Worm (Caenorhabditis elegans) whole organism, midembryonic: ENCODE measurements around the gene C24B9.3.

ENCODE experiments used
- T22C8.4 ChIP-seq: fragments of 200-800 bp; sonication (Bioruptor generic); IDR thresholded peaks from 2 replicates; pipeline ENCODE4 v1.3.6; 2022; ENCODE audit warnings: missing genetic modification characterization, missing compliant biosample characterization
- flt-1 ChIP-seq: fragments of 200-800 bp; sonication (Bioruptor generic); IDR thresholded peaks from 2 replicates; pipeline ENCODE4 v1.3.6; 2022; ENCODE audit warnings: missing genetic modification characterization, missing compliant biosample characterization
- klf-2 ChIP-seq: fragments of 200-800 bp; sonication (Bioruptor generic); conservative IDR thresholded peaks from 2 replicates; pipeline ENCODE4 v1.3.6; 2022; ENCODE audit warnings: missing genetic modification reagents, missing genetic modification characterization, missing compliant biosample characterization
- ztf-23 ChIP-seq: fragments of 200-800 bp; sonication (Bioruptor generic); IDR thresholded peaks from 2 replicates; pipeline ENCODE4 v1.3.6; 2022; ENCODE audit warnings: missing genetic modification reagents, missing genetic modification characterization, missing compliant biosample characterization
- ztf-29 ChIP-seq: fragments of 200-800 bp; sonication (Bioruptor generic); IDR thresholded peaks from 2 replicates; pipeline ENCODE4 v1.3.6; 2022; ENCODE audit warnings: missing genetic modification reagents, missing genetic modification characterization, missing compliant biosample characterization

DNA sequence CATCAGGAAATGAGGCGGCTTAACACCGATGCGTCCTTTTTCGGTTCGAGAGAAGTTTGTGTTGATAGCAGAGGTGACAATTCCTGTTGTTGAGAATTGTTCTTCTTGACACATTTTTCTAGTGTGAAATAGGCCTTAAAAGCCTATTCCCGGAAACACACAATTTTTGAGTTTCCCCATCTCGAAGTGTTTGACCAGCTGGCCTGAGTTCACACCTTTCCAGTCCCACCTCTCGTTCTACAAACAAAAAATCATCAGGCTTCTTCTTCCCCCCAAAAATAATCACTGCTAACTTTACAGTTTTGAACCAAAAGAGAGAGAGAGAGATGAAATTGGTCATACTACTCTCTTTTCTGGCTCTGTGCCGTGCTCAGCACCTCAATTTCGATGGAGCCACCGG lies 44.8 kb downstream of the C24B9.3 start, which contains the start of gene W02G9.4:
- no peak for TF ChIP-seq ztf-23 (GFP tag; lab: Robert Waterston, UW)
- TF ChIP-seq ztf-29 (GFP tag; lab: Robert Waterston, UW) = no peak
- no peak for TF ChIP-seq flt-1 (GFP tag; lab: Robert Waterston, UW)
- no peak for TF ChIP-seq T22C8.4 (GFP tag; lab: Robert Waterston, UW)
- TF ChIP-seq klf-2 (GFP tag; lab: Robert Waterston, UW) = no peak
